Fruit fly (Drosophila melanogaster) whole organism, prepupa: ENCODE data around the gene CG32473.

ENCODE experiments used
- CG6276 ChIP-seq: fragments of 200-800 bp; sonication (Bioruptor generic); optimal IDR thresholded peaks from 2 replicates; lab custom pipeline; 2017; ENCODE audit warnings: missing biosample characterization, mild to moderate bottlenecking, missing genetic modification characterization
- Hr38 ChIP-seq: sonication (Bioruptor generic); optimal IDR thresholded peaks from 2 replicates; lab custom pipeline; 2016; ENCODE audit warnings: missing biosample characterization, missing genetic modification characterization
- Sox14 ChIP-seq: fragments of 200-800 bp; sonication (Bioruptor generic); optimal IDR thresholded peaks from 3 replicates; lab custom pipeline; 2016; ENCODE audit warnings: missing biosample characterization, missing genetic modification characterization
- salr ChIP-seq, 2 experiments: fragments of 200-800 bp; sonication (Bioruptor generic); optimal IDR thresholded peaks; 3 replicates each; lab custom pipeline; 2016 to 2018; ENCODE audit warnings: missing biosample characterization in 2 of 2, missing genetic modification characterization in 2 of 2, mild to moderate bottlenecking in 1 of 2

DNA sequence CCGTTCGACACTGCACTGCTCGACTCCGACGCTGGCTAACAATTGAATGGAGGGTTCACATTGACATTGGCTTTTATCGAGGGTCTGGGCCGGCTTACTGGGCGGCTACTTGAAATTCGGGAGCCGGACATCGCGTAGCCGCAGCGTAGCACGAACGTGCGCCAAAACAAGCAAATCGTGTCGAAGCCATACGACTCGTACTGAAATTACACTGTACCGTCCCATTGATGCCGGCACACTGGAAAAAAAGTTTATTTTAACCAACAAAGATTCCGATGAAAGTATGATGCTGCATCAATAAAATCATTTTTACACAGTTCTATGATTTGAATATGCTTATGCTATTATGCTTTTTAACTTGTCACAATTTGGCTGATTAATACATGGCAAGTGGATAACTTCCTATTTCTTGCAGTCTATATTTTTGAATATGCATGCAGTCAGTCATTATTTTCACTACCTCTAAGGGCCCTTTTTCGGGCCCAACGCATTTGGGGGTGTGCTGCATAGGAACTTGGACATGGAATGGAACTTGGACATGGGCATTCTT is 13.6 kb upstream of the CG32473 start, which contains the start of gene apn:
- TF ChIP-seq CG6276 (GFP tag; lab: Kevin White, UChicago) (no peak), Hr38 (no peak), Sox14 (GFP tag; lab: Kevin White, UChicago) (no peak), salr (GFP tag; optimal IDR thresholded peaks at IDR 0.05; lab: Kevin White, UChicago) (no peak)
